Worm (Caenorhabditis elegans) whole organism, L4 larva: ENCODE results near the gene C25F9.8.

Source experiments
- F49E8.2 ChIP-seq: sonication (generic microtip); optimal IDR thresholded peaks from 2 replicates; lab custom pipeline; 2016; ENCODE audit warnings: missing compliant biosample characterization, mild to moderate bottlenecking, missing genetic modification characterization, borderline replicate concordance
- T20F7.1 ChIP-seq: fragments of 200-800 bp; sonication (Bioruptor generic); optimal IDR thresholded peaks from 2 replicates; lab custom pipeline; 2018; ENCODE audit warnings: mild to moderate bottlenecking, missing genetic modification characterization, missing compliant biosample characterization
- Y105C5A.15 ChIP-seq: fragments of 200-800 bp; sonication (Bioruptor generic); IDR thresholded peaks from 2 replicates; pipeline ENCODE4 v1.3.6; 2022; ENCODE audit warnings: missing genetic modification characterization, missing compliant biosample characterization
- ZK337.2 ChIP-seq: fragments of 200-800 bp; sonication (Bioruptor generic); IDR thresholded peaks from 2 replicates; pipeline ENCODE4 v1.3.6; 2022; ENCODE audit warnings: missing genetic modification reagents, missing genetic modification characterization, missing compliant biosample characterization
- attf-4 ChIP-seq: sonication (generic microtip); optimal IDR thresholded peaks from 3 replicates; lab custom pipeline; 2017; ENCODE audit warnings: missing biosample characterization, missing genetic modification characterization
- ceh-20 ChIP-seq: fragments of 200-800 bp; sonication (Bioruptor generic); IDR thresholded peaks from 2 replicates; pipeline ENCODE4 v1.3.6; 2022; ENCODE audit warnings: missing genetic modification reagents, missing genetic modification characterization, missing compliant biosample characterization
- ceh-28 ChIP-seq: fragments of 150-350 bp; optimal IDR thresholded peaks from 2 replicates; lab custom pipeline; 2014; ENCODE audit warnings: missing biosample characterization, missing genetic modification reagents, missing genetic modification characterization
- ceh-62 ChIP-seq: sonication (generic microtip); optimal IDR thresholded peaks from 2 replicates; lab custom pipeline; 2017; ENCODE audit warnings: missing biosample characterization, missing genetic modification characterization
- ceh-82 ChIP-seq: sonication (generic microtip); optimal IDR thresholded peaks from 2 replicates; lab custom pipeline; 2017; ENCODE audit warnings: missing biosample characterization, missing genetic modification characterization
- ces-1 ChIP-seq: fragments of 150-350 bp; sonication (generic microtip); optimal IDR thresholded peaks from 4 replicates; lab custom pipeline; 2014; ENCODE audit warnings: missing biosample characterization, missing genetic modification reagents, missing genetic modification characterization
- ctbp-1 ChIP-seq: fragments of 200-800 bp; sonication (Bioruptor generic); IDR thresholded peaks from 2 replicates; pipeline ENCODE4 v1.3.6; 2022; ENCODE audit warnings: missing genetic modification reagents, missing genetic modification characterization, missing compliant biosample characterization
- daf-8 ChIP-seq: fragments of 200-800 bp; sonication (Bioruptor generic); IDR thresholded peaks from 2 replicates; pipeline ENCODE4 v1.3.6; 2022; ENCODE audit warnings: missing genetic modification characterization, missing compliant biosample characterization
- dmd-8 ChIP-seq: fragments of 200-800 bp; sonication (Bioruptor generic); IDR thresholded peaks from 2 replicates; pipeline ENCODE4 v1.3.6; 2022; ENCODE audit warnings: missing genetic modification characterization, missing compliant biosample characterization
- dpl-1 ChIP-seq: fragments of 150-350 bp; optimal IDR thresholded peaks from 2 replicates; lab custom pipeline; 2014; ENCODE audit warnings: missing biosample characterization, missing genetic modification reagents, missing genetic modification characterization
- egl-27 ChIP-seq: sonication (generic microtip); optimal IDR thresholded peaks from 3 replicates; lab custom pipeline; 2017; ENCODE audit warnings: missing biosample characterization, missing genetic modification reagents, missing genetic modification characterization
- fkh-10 ChIP-seq: fragments of 150-350 bp; optimal IDR thresholded peaks from 2 replicates; lab custom pipeline; 2014; ENCODE audit warnings: missing biosample characterization, missing genetic modification reagents, missing genetic modification characterization
- hlh-30 ChIP-seq: sonication (generic microtip); optimal IDR thresholded peaks from 2 replicates; lab custom pipeline; 2017; ENCODE audit warnings: antibody characterized with exemption, mild to moderate bottlenecking, missing genetic modification characterization, missing compliant biosample characterization; ENCODE audit not compliant: insufficient read depth
- hmg-1.1 ChIP-seq: fragments of 200-800 bp; sonication (Bioruptor generic); IDR thresholded peaks from 2 replicates; pipeline ENCODE4 v1.3.6; 2022; ENCODE audit warnings: missing genetic modification reagents, missing genetic modification characterization, missing compliant biosample characterization
- lim-7 ChIP-seq: fragments of 200-800 bp; sonication (Bioruptor generic); IDR thresholded peaks from 2 replicates; pipeline ENCODE4 v1.3.6; 2022; ENCODE audit warnings: missing genetic modification characterization, missing compliant biosample characterization
- lin-29 ChIP-seq: fragments of 200-800 bp; sonication (Bioruptor generic); IDR thresholded peaks from 2 replicates; pipeline ENCODE4 v1.3.6; 2022; ENCODE audit warnings: missing genetic modification reagents, missing genetic modification characterization, missing compliant biosample characterization
- lir-3 ChIP-seq: sonication (generic microtip); optimal IDR thresholded peaks from 2 replicates; lab custom pipeline; 2016; ENCODE audit warnings: mild to moderate bottlenecking, missing genetic modification characterization, missing compliant biosample characterization
- madf-5 ChIP-seq, 2 experiments: fragments of 200-800 bp; sonication (Bioruptor generic); IDR thresholded peaks; 2 replicates each; pipeline ENCODE4 v1.3.6; 2022; ENCODE audit warnings: missing compliant biosample characterization in 2 of 2, missing genetic modification characterization in 2 of 2
- mdl-1 ChIP-seq, 2 experiments: fragments of 150-350 bp in 1 of 2; sonication (generic microtip) in 1 of 2; optimal IDR thresholded peaks; 2 replicates each; lab custom pipeline; 2014 to 2017; ENCODE audit warnings: missing biosample characterization in 2 of 2, missing genetic modification characterization in 2 of 2
- mdt-29 ChIP-seq: fragments of 200-800 bp; sonication (Bioruptor generic); IDR thresholded peaks from 2 replicates; pipeline ENCODE4 v1.3.6; 2022; ENCODE audit warnings: missing genetic modification reagents, missing genetic modification characterization, missing compliant biosample characterization
- mxl-3 ChIP-seq: fragments of 200-800 bp; sonication (Bioruptor generic); optimal IDR thresholded peaks from 2 replicates; lab custom pipeline; 2018; ENCODE audit warnings: mild to moderate bottlenecking, missing genetic modification characterization, missing compliant biosample characterization
- nhr-11 ChIP-seq: fragments of 150-350 bp; optimal IDR thresholded peaks from 2 replicates; lab custom pipeline; 2014; ENCODE audit warnings: missing biosample characterization, missing genetic modification characterization
- nhr-28 ChIP-seq: fragments of 150-350 bp; optimal IDR thresholded peaks from 2 replicates; lab custom pipeline; 2014; ENCODE audit warnings: missing biosample characterization, missing genetic modification characterization
- nhr-41 ChIP-seq: fragments of 200-800 bp; sonication (Bioruptor generic); IDR thresholded peaks from 2 replicates; pipeline ENCODE4 v1.3.6; 2022; ENCODE audit warnings: missing genetic modification reagents, missing genetic modification characterization, missing compliant biosample characterization
- nhr-48 ChIP-seq: sonication (generic microtip); optimal IDR thresholded peaks from 2 replicates; lab custom pipeline; 2016; ENCODE audit warnings: mild to moderate bottlenecking, missing genetic modification characterization, missing compliant biosample characterization
- nhr-6 ChIP-seq: fragments of 150-350 bp; optimal IDR thresholded peaks from 2 replicates; lab custom pipeline; 2014; ENCODE audit warnings: missing biosample characterization, missing genetic modification characterization
- nhr-77 ChIP-seq: fragments of 150-350 bp; optimal IDR thresholded peaks from 2 replicates; lab custom pipeline; 2014; ENCODE audit warnings: missing biosample characterization, missing genetic modification characterization
- pha-4 ChIP-seq, 2 experiments: fragments of 150-350 bp in 1 of 2; fragments of 200-800 bp in 1 of 2; sonication (Bioruptor generic) in 1 of 2; IDR thresholded peaks in 1 of 2; optimal IDR thresholded peaks in 1 of 2; 2 replicates each; pipeline versions ENCODE4 v1.3.6 to Lab custom; 2014 to 2022; ENCODE audit warnings: missing genetic modification characterization in 2 of 2, missing genetic modification reagents in 2 of 2, missing biosample characterization in 1 of 2, missing compliant biosample characterization in 1 of 2
- pqm-1 ChIP-seq: sonication (generic microtip); optimal IDR thresholded peaks from 2 replicates; lab custom pipeline; 2017; ENCODE audit warnings: missing biosample characterization, missing genetic modification characterization
- skn-1 ChIP-seq: fragments of 150-350 bp; optimal IDR thresholded peaks from 2 replicates; lab custom pipeline; 2014; ENCODE audit warnings: missing biosample characterization, missing genetic modification characterization
- snpc-1.2 ChIP-seq: fragments of 200-800 bp; sonication (Bioruptor generic); IDR thresholded peaks from 2 replicates; pipeline ENCODE4 v1.3.6; 2022; ENCODE audit warnings: missing genetic modification reagents, missing genetic modification characterization, missing compliant biosample characterization
- tra-1 ChIP-seq: fragments of 200-800 bp; sonication (Bioruptor generic); IDR thresholded peaks from 2 replicates; pipeline ENCODE4 v1.3.6; 2022; ENCODE audit warnings: missing genetic modification reagents, missing genetic modification characterization, missing compliant biosample characterization
- unc-62 ChIP-seq, 3 experiments: fragments of 150-350 bp in 1 of 3; sonication (generic microtip); optimal IDR thresholded peaks in 2 of 3; peaks in 1 of 3; 1 replicate in 1 of 3; 2 replicates in 2 of 3; lab custom pipeline; 2014 to 2017; ENCODE audit warnings: missing biosample characterization in 3 of 3, missing genetic modification characterization in 3 of 3, missing genetic modification reagents in 3 of 3, missing genotype in 1 of 3
- zip-2 ChIP-seq: fragments of 150-350 bp; optimal IDR thresholded peaks from 2 replicates; lab custom pipeline; 2014; ENCODE audit warnings: missing biosample characterization, missing genetic modification characterization
- ztf-11 ChIP-seq: fragments of 150-350 bp; optimal IDR thresholded peaks from 2 replicates; lab custom pipeline; 2014; ENCODE audit warnings: missing biosample characterization, missing genetic modification characterization
- ztf-7 ChIP-seq: fragments of 150-350 bp; optimal IDR thresholded peaks from 2 replicates; lab custom pipeline; 2014; ENCODE audit warnings: missing biosample characterization, missing genetic modification characterization

C25F9.8 gene

DNA sequence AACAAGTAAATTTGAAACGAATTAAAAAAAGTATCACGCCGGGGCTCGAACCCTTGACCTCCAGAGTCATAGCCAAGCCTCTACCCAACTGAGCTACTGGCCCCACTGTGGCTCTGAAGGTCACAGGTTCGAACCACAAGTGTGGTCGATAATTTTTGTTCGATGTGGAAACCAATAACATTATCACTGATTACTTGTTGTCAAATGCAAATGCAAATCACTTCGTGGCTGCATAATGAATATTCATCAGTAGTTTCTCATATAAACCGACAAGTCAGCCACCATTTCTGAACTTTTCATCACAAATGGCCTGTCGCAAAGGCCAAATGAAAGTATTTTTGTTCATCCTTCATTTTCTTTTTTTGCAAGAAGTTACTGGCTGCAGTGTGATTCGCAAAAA lies at the start of gene C25F9.8:
TSS of gene C25F9.8 (plus strand) at position 301 of the 400 bp plus-strand sequence.
- TF ChIP-seq Y105C5A.15 (GFP tag; lab: Robert Waterston, UW) (no peak), nhr-77 (tag; lab: Kevin White, UChicago) (no peak), attf-4 (no peak), ZK337.2 (GFP tag; lab: Robert Waterston, UW) (no peak), ztf-11 (tag; lab: Kevin White, UChicago) (no peak), tra-1 (GFP tag; lab: Robert Waterston, UW) (no peak), lin-29 (GFP tag; lab: Robert Waterston, UW) (no peak), ceh-20 (GFP tag; lab: Robert Waterston, UW) (no peak)
- TF ChIP-seq, all 104 proteins: peak for 0

DNA sequence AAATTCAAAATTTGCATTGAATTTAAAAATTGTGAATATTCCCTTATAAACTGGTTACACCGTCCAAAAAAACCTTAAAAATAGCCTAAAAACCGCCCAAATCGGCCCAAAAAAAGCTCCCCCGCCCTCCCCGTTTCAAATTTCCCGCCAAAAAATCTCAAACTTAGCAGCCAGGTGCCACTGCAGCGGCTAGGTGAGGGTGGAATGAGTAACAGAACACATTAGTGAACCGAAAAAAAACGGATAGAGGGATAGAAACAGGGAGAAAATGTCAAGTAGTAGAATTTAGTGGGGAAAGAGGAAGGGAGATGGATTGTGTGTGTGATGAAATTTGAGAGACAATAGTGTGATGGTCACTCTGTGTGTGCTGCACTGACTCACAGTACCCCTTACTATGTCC lies 42.9 kb upstream of the C25F9.8 start:
- no peak for TF ChIP-seq hlh-30 (tag; lab: Kevin White, UChicago)
- no peak for TF ChIP-seq hmg-1.1 (GFP tag; lab: Robert Waterston, UW)
- no peak for TF ChIP-seq egl-27 (tag; lab: Kevin White, UChicago)
- TF ChIP-seq mxl-3 (GFP tag; lab: Kevin White, UChicago): no peak
- TF ChIP-seq zip-2 (tag; lab: Kevin White, UChicago): no peak
- no peak for TF ChIP-seq F49E8.2 (tag; lab: Kevin White, UChicago)
- no peak for TF ChIP-seq madf-5 (GFP tag; IDR thresholded peaks at IDR 0.05; lab: Robert Waterston, UW)
- no peak for TF ChIP-seq ces-1 (GFP tag; lab: Kevin White, UChicago)
- no peak for TF ChIP-seq lin-29 (GFP tag; lab: Robert Waterston, UW)
- TF ChIP-seq, all 104 proteins: peak for 0

DNA sequence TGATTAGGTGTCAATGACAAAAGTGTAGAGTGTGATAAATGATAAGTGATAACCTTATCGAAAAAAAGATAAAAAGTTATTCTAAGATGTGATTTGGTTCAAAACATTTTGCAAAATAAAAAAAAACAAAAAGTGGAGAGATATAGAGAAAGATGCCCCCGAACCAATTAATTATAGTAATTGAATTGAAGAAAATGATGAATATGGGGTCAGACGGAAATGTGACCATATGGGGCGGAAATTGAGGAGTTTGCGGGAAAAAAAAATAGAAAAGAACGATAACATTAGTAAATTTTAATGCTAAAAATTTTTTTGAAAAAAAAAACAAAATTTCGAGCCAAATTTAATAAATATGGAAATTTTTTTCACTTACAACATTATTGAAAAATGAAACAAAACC lies 40.3 kb upstream of the C25F9.8 start:
- TF ChIP-seq daf-8 (no peak), nhr-28 (tag; lab: Kevin White, UChicago) (no peak), hmg-1.1 (GFP tag; lab: Robert Waterston, UW) (no peak), nhr-41 (no peak), fkh-10 (no peak), snpc-1.2 (GFP tag; lab: Robert Waterston, UW) (no peak), lir-3 (tag; lab: Kevin White, UChicago) (no peak), lim-7 (no peak), mdt-29 (GFP tag; lab: Robert Waterston, UW) (no peak), ceh-62 (tag; lab: Kevin White, UChicago) (no peak), dmd-8 (GFP tag; lab: Robert Waterston, UW) (no peak), nhr-6 (tag; lab: Kevin White, UChicago) (no peak), ztf-7 (tag; lab: Kevin White, UChicago) (no peak)
- TF ChIP-seq, all 104 proteins: peak for 0

DNA sequence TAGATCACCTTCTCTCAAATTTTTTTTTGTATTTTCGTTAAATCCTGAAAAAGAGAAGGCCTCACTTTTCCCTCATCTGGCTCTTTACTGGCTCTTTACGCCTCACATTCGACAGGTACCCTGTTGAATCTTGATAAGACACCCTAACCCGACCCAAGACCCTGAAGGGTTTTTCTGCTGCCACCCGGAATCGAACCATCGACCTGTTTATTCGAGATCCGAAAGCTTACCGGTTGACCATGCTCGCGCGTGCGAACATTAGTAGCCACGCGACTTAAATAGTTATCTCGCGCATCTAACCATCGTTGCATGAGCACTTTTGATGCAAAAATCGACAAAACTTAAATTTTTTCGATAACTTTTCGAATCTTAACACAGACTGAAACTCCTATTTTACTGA lies 39.6 kb upstream of the C25F9.8 start:
- no peak for TF ChIP-seq pqm-1 (tag; lab: Kevin White, UChicago)
- no peak for TF ChIP-seq nhr-11 (tag; lab: Kevin White, UChicago)
- TF ChIP-seq skn-1 (tag; lab: Kevin White, UChicago): no peak
- no peak for TF ChIP-seq ceh-28 (tag; lab: Kevin White, UChicago)
- TF ChIP-seq lim-7: no peak
- no peak for TF ChIP-seq F49E8.2 (tag; lab: Kevin White, UChicago)
- TF ChIP-seq pha-4 (GFP tag; IDR thresholded peaks at IDR 0.05; lab: Robert Waterston, UW): no peak
- no peak for TF ChIP-seq pha-4 (tag; optimal IDR thresholded peaks at IDR 0.05; lab: Kevin White, UChicago)
- no peak for TF ChIP-seq lin-29 (GFP tag; lab: Robert Waterston, UW)

DNA sequence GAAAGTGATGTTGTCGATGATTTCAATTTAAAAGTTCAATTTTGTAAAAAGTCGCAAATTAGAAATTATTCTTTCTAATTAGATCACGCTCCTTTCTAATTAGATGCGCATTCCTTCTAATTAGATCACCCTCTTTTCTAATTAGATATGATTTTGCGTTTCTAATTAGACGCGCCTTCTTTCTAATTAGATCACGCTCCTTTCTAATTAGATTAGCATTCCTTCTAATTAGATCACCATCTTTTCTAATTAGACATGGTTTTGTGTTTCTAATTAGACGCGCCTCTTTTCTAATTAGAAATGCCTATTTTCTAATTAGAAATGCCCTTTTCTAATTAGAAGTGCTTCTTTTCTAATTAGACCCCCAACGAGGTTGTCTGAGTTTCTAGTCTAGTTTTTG lies 38.1 kb upstream of the C25F9.8 start:
- TF ChIP-seq ceh-82 (tag; lab: Kevin White, UChicago): no peak
- no peak for TF ChIP-seq unc-62 (GFP tag; optimal IDR thresholded peaks at IDR 0.05 in 1 of 2; lab: Kevin White, UChicago)
- no peak for TF ChIP-seq unc-62 (tag; optimal IDR thresholded peaks at IDR 0.05; lab: Kevin White, UChicago)
- TF ChIP-seq ctbp-1 (GFP tag; lab: Robert Waterston, UW): no peak
- no peak for TF ChIP-seq T20F7.1 (GFP tag; lab: Kevin White, UChicago)
- no peak for TF ChIP-seq mdl-1 (tag; optimal IDR thresholded peaks at IDR 0.05; lab: Kevin White, UChicago)
- TF ChIP-seq daf-8: no peak
- TF ChIP-seq dpl-1: no peak
- TF ChIP-seq Y105C5A.15 (GFP tag; lab: Robert Waterston, UW): no peak
- no peak for TF ChIP-seq hmg-1.1 (GFP tag; lab: Robert Waterston, UW)
- TF ChIP-seq nhr-48 (tag; lab: Kevin White, UChicago): no peak
- TF ChIP-seq, all 104 proteins: peak for 0
